Worm (Caenorhabditis elegans): ENCODE data around the gene H12C20.7.

DNA sequence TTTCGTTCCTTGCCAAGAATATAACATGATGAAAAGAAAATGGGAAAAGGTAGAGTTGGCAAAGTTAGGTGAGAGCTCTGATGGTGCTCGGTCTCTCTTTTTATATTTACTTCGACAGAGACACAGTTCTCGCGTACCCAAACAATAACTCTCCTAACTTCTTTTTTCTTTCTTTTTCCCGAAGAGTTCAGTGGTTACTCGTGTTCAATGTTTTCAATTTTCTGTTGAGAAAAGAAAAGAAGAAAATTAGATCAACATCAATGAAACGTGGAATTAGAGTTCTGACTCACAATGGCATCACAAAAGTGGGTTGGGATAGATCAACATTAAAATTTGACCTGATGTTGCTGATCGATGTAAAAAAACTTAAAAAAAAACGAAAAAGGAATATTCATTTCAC lies 33.6 kb upstream of the H12C20.7 start, which contains the start of gene idpp-16:
- TF ChIP-seq lir-3 (tag; optimal IDR thresholded peaks at IDR 0.05), result no peak
- TF ChIP-seq pqm-1 (tag; optimal IDR thresholded peaks at IDR 0.05), result no peak
- TF ChIP-seq ceh-82 (tag; optimal IDR thresholded peaks at IDR 0.05), result no peak
- TF ChIP-seq nhr-28 (tag; optimal IDR thresholded peaks at IDR 0.05), result no peak
- TF ChIP-seq madf-5 (GFP tag; IDR thresholded peaks at IDR 0.05), result no peak

Data from whole organism, L4 larva.